Worm (Caenorhabditis elegans) whole organism, dauer: ENCODE results near the gene anat-1.

Experiments
- unc-62 ChIP-seq: sonication (generic microtip); optimal IDR thresholded peaks from 2 replicates; lab custom pipeline; 2017; ENCODE audit warnings: missing biosample characterization, missing genetic modification reagents, missing genetic modification characterization

anat-1 gene

DNA sequence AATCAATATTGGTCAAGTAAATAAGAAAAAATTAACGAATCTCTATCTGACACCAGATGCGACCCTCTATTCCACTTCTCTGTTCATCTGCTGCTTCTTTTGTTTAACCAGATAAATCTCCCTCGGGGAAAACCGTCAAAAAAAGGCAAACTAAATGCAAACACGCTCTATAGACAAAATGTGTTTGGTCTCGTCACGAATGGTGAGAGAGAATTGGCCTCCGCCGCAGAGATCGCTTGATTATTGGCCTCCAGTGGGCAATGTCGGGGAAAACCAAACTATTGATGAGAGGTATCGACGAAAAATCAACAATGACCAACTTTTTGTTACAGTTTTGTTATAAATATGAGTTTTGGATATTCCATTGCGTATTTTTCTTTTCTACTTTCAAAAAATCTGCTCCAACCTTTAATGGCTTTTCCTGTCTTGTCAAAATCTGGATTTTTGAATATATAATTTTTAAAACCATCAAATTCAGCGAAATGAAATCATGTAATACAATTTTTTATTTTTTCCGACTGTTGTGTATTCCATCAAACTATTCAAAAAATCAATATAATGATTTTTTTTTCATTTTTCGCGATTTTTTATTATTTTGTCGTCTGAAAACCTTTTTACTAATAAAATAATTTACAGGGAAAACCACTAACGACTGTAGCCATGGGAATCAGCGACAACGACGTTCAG lies 19.9 kb downstream of the anat-1 start, which contains the start of the genes C17H12.2 and vha-8:
Gene C17H12.2 (minus strand): TSS at position 51 of the 687 bp plus-strand sequence.
Gene vha-8 (plus strand): TSS at position 637 of the 687 bp plus-strand sequence.
- peak; percentile 34 for TF ChIP-seq unc-62 (GFP tag; lab: Kevin White, UChicago)

DNA sequence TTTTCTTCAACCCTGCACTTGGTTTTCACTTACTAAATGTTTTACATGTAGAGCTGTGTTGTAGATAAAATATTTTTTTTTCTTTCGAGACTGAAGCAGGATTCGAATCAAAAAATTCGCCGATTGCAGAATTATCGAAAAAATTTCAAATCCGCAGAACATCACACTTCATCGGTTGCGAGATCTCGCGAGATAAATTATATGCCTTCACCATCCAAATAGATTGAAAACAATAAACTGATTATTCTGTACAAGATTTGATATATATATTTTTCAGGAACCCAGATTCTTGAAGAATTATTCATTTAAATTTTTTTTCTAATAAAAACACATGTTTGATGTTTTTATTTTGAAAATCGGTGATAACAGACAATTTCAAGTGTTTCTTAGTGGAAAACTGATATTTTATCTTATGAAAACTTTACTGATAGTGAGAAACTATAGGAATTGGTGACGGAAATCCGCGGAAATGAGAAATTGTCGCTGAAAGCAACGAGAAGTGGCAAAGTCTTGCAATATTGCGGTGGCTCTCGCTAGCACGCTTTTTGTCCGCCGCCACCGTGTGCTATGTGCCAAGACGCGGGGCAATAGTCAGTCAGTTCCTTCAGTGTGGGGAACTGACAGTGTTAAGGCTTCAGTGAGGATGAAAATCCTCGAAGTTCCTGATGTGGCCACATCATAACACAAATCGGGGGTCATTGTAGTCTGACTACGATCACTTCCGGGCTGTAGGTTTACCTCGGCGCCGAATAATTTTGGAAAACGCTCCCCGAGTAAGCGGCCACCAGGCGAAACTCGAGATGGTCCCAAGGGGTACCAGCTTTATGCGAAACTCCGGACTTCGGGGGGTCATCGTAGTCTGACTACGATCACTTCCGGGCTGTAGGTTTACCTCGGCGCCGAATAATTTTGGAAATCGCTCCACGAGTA lies 22.0 kb downstream of the anat-1 start:
- TF ChIP-seq unc-62 (GFP tag; lab: Kevin White, UChicago) = no peak

DNA sequence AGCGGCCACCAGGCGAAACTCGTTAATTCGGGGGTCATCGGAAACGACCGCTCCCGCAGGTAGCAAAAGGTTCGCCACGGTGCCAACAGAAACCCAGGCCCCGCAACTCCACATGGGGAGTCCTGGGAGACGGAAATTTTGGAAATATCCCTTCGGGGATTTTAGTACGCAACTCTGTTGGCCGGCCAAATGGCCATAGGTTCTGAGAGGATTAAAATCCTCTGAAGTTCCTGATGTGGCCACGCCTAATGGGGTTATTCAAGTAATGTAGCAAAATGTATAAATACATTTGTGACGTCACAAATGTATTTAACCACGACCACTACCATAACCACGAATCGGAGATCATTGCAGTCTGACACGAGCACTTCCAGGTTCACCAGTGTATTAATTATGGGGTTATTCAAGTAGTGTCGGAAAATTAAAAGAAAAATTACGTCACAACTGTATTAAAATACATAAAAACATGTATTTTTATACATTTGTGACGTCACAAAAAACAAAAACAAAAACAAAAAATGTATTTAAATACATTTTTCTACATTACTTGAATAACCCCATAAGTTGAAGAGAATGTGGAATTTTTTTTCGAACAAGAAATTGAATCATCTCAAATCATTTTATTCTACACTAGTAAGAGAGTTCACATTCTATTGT lies 22.8 kb downstream of the anat-1 start:
- no peak for TF ChIP-seq unc-62 (GFP tag; lab: Kevin White, UChicago)

DNA sequence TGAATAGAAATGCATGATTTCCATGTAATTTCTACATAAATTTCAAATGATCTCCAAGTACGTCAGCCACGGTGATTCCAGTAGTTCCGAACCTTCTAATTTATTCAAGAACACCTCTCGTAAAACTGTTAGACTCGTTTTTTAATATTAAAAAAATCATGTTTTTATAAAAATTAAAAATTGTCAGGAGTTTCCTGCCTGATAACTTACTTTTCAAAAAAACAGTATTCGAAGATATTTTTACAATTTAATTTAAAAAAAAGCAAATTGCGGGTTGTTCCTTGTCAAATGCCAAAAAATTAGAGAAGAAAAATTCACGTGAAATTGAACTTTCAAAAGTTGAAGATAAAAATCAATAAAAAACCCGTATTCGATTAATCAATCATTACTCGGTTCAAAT lies 24.9 kb downstream of the anat-1 start, which contains the start of the genes C17H12.3 and C17H12.12:
Gene C17H12.3 (minus strand): TSS at position 101 of the 400 bp plus-strand sequence.
Gene C17H12.12 (plus strand): TSS at position 396 of the 400 bp plus-strand sequence.
- TF ChIP-seq unc-62 (GFP tag; lab: Kevin White, UChicago) = no peak

DNA sequence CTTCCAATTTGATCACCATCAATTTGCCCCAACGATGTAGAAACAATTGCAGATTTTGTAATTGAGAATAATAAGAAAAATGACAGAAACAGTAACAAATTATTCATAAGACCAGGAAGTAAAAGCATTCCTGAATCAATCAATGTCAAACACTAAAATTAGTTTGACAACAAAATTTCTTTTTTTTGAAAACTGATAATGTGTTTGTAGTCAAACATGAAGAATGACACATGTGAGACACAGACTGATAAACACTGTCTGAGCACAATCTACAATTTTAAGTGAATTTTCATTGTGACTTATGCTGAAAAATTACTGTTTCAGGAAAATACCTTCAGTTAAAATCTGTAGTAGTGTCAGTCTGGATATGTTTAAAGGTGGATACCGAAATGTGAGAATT lies 31.5 kb downstream of the anat-1 start, which contains the start of the genes cest-4 and C17H12.11:
Gene cest-4 (minus strand): TSS at position 206 of the 400 bp plus-strand sequence.
Gene C17H12.11 (plus strand): TSS at position 256 of the 400 bp plus-strand sequence.
- no peak for TF ChIP-seq unc-62 (GFP tag; lab: Kevin White, UChicago)

DNA sequence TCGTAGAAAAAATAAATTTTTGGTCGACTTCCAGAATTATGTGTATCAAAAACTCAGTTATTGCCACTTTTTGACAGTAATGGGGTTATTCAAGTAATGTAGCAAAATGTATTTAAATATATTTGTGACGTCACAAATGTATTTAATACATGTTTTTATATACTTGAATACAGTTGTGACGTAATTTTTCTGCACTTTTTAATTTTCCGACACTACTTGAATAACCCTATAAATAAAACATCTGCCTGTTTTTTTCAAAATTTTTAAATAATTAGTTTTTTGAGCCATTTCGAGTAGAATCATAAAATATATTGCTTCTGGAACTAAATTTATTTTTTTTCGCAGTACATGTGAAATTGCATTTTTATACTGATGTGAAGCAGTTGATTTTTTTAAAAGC lies 32.7 kb downstream of the anat-1 start:
- no peak for TF ChIP-seq unc-62 (GFP tag; lab: Kevin White, UChicago)

DNA sequence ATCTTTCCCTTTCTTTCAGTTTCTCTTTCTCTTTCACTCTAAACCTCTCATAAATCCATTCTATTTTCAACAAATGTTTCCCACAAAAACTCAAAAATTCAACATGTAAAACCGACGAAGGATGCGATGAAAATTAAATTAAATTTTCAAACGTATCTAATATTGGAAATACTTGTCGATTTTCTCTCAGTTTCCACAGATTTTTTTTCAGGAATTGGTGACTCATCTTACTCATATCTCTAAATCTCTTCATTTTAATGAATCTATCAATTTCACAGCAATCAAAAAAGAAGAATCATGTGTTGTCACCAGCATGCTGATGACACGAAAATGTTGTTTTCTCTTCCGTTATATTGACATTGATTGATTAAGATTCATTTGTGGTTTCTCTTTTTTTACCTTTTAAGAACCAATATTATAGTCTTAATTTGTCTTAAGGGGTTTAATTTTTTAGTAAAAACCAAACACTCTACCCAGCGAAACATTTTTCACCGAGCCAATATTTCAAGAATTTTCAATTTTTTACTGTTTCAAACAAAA lies 33.2 kb downstream of the anat-1 start:
- TF ChIP-seq unc-62 (GFP tag; lab: Kevin White, UChicago) = no peak

DNA sequence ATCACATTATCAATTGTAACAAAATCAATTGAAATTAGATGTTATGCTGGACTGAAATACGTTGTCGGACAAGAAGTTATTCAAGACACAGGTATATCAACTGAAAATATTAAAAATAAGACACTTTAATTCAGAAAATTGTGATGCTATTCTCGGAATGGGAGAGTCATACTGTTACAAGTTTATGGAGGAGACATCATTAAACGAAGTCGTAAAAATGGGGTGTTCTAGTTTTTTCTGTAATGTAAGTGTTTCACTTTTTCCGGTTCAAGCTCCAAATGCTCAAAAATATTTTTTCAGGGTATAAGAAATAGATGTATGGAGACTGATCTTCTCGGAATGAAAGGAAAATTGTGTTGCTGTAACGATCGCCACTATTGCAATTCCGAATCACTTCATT lies 34.2 kb downstream of the anat-1 start, which contains the start of gene C17H12.37:
Gene C17H12.37 (plus strand): TSS at position 301 of the 400 bp plus-strand sequence.
- TF ChIP-seq unc-62 (GFP tag; lab: Kevin White, UChicago) = no peak

DNA sequence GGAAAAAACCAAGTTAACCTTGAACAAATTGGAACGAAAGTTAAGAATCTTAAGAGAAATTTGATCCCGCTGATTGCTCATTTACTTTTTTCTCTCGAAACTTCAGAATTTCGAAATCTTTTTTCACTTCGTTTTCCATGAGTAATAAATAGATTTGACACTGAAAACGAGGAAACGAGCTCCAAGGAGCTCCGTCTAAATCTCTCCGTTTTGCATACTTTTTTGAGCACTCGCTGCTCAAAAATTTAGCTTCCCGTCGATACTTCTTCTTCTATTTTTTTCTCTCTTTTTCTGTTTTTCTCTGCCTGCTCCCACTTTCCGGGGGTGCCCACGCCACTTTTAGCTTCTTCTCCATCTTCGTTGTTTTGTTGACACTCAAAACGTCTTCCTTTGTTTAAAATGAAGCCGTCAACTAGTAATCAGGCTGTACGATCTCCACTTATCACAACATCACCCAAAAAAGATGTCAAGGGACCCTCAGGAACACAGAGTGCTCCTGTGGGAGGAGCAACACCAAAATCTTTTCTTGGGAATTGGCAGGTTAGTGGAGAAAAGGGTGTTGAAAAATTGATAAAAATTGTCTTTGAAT lies 35.9 kb downstream of the anat-1 start, which contains the start of gene C17H12.10:
Gene C17H12.10 (plus strand): TSS at position 325 of the 589 bp plus-strand sequence.
- TF ChIP-seq unc-62 (GFP tag; lab: Kevin White, UChicago) = no peak

DNA sequence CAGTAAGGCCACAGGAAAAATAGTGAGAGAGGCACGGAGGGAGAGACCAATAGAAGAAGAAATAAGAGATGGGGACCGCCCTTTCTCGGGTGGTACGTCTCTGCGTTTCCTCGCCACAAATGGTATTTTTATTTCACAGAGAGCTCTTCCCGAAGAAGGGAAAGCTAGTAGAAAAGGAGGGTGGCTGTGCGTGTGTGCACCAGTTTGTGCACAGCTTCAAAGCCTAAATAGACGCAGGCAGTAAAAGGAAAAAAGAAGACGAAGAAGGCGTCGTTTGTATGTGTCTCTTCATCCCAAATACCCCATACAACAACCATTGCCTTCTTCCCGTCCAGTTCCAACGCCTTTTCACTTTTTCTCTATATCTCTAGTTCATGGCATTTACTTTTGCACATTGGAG lies 39.1 kb downstream of the anat-1 start:
- TF ChIP-seq unc-62 (GFP tag; lab: Kevin White, UChicago) = no peak

DNA sequence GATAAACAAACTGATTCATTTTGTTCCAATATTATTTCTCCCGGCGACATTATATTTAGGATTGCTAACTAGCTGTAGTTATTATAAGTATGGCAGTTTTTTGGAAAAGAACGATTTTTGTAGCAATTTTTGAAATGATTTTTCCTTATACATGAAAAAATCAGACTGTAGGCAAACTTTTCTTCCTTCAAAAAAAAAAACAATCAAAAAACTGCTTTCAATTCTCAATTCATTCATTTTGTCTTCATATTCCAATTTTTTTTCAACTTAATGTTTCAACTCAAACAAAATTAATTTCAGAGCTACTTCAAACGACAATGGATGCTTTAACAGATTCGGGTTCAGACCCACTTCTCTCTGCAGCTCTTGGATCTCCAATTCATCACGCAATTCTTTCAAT lies 41.2 kb downstream of the anat-1 start, which contains the start of gene ceh-48:
Gene ceh-48 (plus strand): TSS at position 301 of the 400 bp plus-strand sequence.
- TF ChIP-seq unc-62 (GFP tag; lab: Kevin White, UChicago) = no peak

DNA sequence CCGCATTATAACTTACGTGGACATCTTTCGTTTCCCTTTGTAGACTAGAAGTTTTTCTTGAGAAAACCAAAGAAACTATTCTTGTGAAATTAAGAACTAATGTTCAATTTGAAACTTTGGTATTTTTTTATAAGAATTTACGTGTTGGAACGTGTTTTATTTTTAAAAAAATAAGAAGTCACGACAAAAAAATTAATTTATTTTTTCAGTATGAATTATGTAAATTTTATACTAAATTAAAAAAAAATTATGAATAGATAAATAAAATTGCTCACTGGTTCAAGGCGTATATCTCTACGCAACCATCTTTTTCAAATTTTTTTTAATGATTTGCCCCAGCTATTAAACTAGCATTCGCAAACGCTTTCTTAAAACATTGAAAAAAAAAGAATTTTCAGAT lies 46.9 kb downstream of the anat-1 start, which contains the start of gene C17H12.5:
Gene C17H12.5 (minus strand): TSS at position 101 of the 400 bp plus-strand sequence.
- TF ChIP-seq unc-62 (GFP tag; lab: Kevin White, UChicago) = no peak

DNA sequence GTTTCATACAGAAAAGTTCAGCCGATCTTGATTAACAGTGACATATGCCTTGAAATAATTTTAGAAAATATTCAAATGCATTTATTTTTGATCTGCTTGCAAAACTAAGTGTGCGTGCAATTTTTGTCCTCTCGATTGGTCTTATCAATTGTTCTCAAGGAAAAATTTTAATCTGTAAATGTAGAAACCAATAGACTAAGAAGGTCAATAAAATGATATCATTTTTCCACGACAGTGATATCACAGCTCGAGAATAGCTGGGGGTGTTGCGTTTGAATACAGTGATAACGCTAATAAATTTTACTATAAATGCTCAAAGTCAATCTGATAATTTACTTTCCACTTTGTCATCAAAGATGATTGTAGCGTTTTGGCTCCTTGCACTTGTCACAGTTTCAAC lies 47.7 kb downstream of the anat-1 start, which contains the start of gene C17H12.8:
Gene C17H12.8 (plus strand): TSS at position 335 of the 400 bp plus-strand sequence.
- TF ChIP-seq unc-62 (GFP tag; lab: Kevin White, UChicago) = no peak

DNA sequence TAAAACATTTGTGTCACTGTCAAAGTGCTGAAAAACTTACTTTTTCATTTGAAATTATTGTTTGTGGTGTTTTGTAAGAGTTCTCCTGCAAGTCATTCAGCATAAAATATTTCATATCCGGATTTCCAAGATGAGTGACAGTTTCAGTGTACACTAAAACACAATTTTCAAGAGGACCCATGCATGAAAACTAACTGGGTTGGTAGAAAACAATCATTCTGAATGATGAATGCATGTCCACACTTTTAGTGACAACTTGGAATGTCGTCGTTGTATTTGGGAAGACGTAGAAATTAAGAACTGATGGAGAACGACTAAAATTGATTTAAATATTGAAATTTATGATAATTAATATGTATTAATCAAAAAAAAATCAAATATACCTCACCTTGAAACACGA lies 51.1 kb downstream of the anat-1 start:
- no peak for TF ChIP-seq unc-62 (GFP tag; lab: Kevin White, UChicago)
